Comparison of ENCODE assay signal across 1 fruit fly cellular context in the genomic region with DNA sequence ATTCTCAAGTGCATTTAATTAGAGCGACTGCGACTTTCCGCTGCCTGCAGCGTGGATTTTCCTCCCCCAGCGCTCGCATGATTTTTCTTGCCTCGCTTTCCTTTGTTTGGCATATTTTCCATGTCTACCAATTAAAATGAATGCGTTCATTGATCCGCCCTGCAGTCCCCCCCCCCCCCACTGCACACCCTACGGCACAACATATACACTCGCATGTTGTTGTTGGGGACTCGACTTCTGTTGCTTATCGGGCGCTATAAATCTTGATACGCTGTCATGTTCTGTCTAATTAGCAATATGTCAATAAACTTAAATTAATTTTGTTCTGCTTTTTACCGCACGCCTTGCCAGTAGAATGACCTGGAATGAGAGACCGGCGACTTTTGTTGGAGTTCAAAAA.
TF ChIP-seq lines count a peak whose summit lies in the region.

No protein-coding gene starts in this region.

TF ChIP-seq in whole organism, embryonic, 481 proteins besides CTCF, POLR2A, EP300 and RAD21 (continued from another document):
- TF ChIP-seq CG15269 (tag; optimal IDR thresholded peaks at IDR 0.05; lab: Kevin White, UChicago) (no peak), onecut (GFP tag; IDR thresholded peaks at IDR 0.05; lab: Robert Waterston, UW) (no peak), CG8944 (GFP tag; optimal IDR thresholded peaks at IDR 0.05; lab: Kevin White, UChicago) (no peak), Sox102F (GFP tag; optimal IDR thresholded peaks at IDR 0.05; lab: Kevin White, UChicago) (no peak), pros (GFP tag; optimal IDR thresholded peaks at IDR 0.05; lab: Kevin White, UChicago) (peak; percentile 58), CG13424 (tag; optimal IDR thresholded peaks at IDR 0.05; lab: Kevin White, UChicago) (no peak), CG17568 (GFP tag; optimal IDR thresholded peaks at IDR 0.05; lab: Kevin White, UChicago) (no peak), zen (tag; optimal IDR thresholded peaks at IDR 0.05; lab: Kevin White, UChicago) (no peak), ara (GFP tag; IDR thresholded peaks at IDR 0.05; lab: Robert Waterston, UW) (0 out of 2 replicates have a peak, but pooled peaks have one; percentile 23), Vsx1 (GFP tag; optimal IDR thresholded peaks at IDR 0.05; lab: Kevin White, UChicago) (peak; percentile 88), crol (GFP tag; IDR thresholded peaks at IDR 0.05; lab: Robert Waterston, UW) (peak; percentile 87), CG11247 (GFP tag; IDR thresholded peaks at IDR 0.05; lab: Robert Waterston, UW) (no peak), CG14441 (GFP tag; IDR thresholded peaks at IDR 0.05; lab: Robert Waterston, UW) (0 out of 2 replicates have a peak, but pooled peaks have one; percentile 13), wdn (GFP tag; IDR thresholded peaks at IDR 0.05; lab: Robert Waterston, UW) (no peak), dysf (GFP tag; IDR thresholded peaks at IDR 0.05; lab: Robert Waterston, UW) (no peak), Lim3 (GFP tag; IDR thresholded peaks at IDR 0.05; lab: Robert Waterston, UW) (0 out of 2 replicates have a peak, but pooled peaks have one; percentile 45), CG6654 (GFP tag; optimal IDR thresholded peaks at IDR 0.05; lab: Kevin White, UChicago) (no peak), Scr (GFP tag; IDR thresholded peaks at IDR 0.05; lab: Robert Waterston, UW; ENCODE audit: partially characterized antibody) (no peak), CG13296 (GFP tag; optimal IDR thresholded peaks at IDR 0.05; lab: Kevin White, UChicago) (no peak), trem (tag; optimal IDR thresholded peaks at IDR 0.05; lab: Kevin White, UChicago) (no peak), CG8359 (GFP tag; optimal IDR thresholded peaks at IDR 0.05; lab: Kevin White, UChicago; ENCODE audit: borderline replicate concordance) (no peak), CG15073 (GFP tag; optimal IDR thresholded peaks at IDR 0.05; lab: Kevin White, UChicago) (no peak), Ada2b (GFP tag; IDR thresholded peaks at IDR 0.05; lab: Robert Waterston, UW) (no peak), Fer1 (GFP tag; optimal IDR thresholded peaks at IDR 0.05; lab: Kevin White, UChicago) (no peak), CG2120 (GFP tag; optimal IDR thresholded peaks at IDR 0.05; lab: Kevin White, UChicago) (no peak)
TF ChIP-seq in whole organism, embryonic: peak in this region for 19.
